Worm (Caenorhabditis elegans): Measurements from ENCODE around the gene srab-13.

The srab-13 gene

ce11 chrV:2054254-2054653 lies 26.6 kb upstream of the srab-13 start:
- TF ChIP-seq nhr-20 (tag; optimal IDR thresholded peaks at IDR 0.05), result peak; percentile 20
- peak in 1 of 2 experiments; percentile 0 for TF ChIP-seq efl-1 (optimal IDR thresholded peaks at IDR 0.05)
- no peak for TF ChIP-seq efl-1 (GFP tag; optimal IDR thresholded peaks at IDR 0.05 in 1 of 2)
- TF ChIP-seq nhr-28 (tag; optimal IDR thresholded peaks at IDR 0.05), result no peak
- peak; percentile 55 for TF ChIP-seq blmp-1 (tag; optimal IDR thresholded peaks at IDR 0.05)

ce11 chrV:2053509-2053908 lies 25.8 kb upstream of the srab-13 start, which contains the start of gene comt-5:
Gene comt-5, minus strand, starts transcription at chrV:2053609.
- TF ChIP-seq nhr-71 (tag; optimal IDR thresholded peaks at IDR 0.05), result no peak
- TF ChIP-seq unc-62 (GFP tag; optimal IDR thresholded peaks at IDR 0.05), result no peak
- no peak for TF ChIP-seq nhr-19 (GFP tag; conservative IDR thresholded peaks at IDR 0.05)
- no peak for TF ChIP-seq fkh-10 (GFP tag; optimal IDR thresholded peaks at IDR 0.05)
- no peak for TF ChIP-seq tbx-2 (tag; optimal IDR thresholded peaks at IDR 0.05)
- TF ChIP-seq sptf-1 (tag; optimal IDR thresholded peaks at IDR 0.05), result no peak
- TF ChIP-seq ceh-90 (tag; optimal IDR thresholded peaks at IDR 0.05), result no peak
- no peak for TF ChIP-seq nhr-20 (tag; optimal IDR thresholded peaks at IDR 0.05)
- TF ChIP-seq nhr-47 (tag; optimal IDR thresholded peaks at IDR 0.05), result no peak
- no peak for TF ChIP-seq ztf-11 (tag; optimal IDR thresholded peaks at IDR 0.05)

ce11 chrV:2051507-2051906 lies 23.8 kb upstream of the srab-13 start, which contains the start of gene Y40B10A.11:
Gene Y40B10A.11, minus strand, starts transcription at chrV:2051607.
- TF ChIP-seq nhr-12 (tag; optimal IDR thresholded peaks at IDR 0.05) (no peak), blmp-1 (tag; optimal IDR thresholded peaks at IDR 0.05) (peak; percentile 7)

ce11 chrV:2050790-2051189 lies 23.1 kb upstream of the srab-13 start:
- TF ChIP-seq nhr-76 (tag; optimal IDR thresholded peaks at IDR 0.05) (no peak), pag-3 (tag; optimal IDR thresholded peaks at IDR 0.05; ENCODE audit: borderline replicate concordance, insufficient read depth) (no peak), lir-3 (tag; optimal IDR thresholded peaks at IDR 0.05; ENCODE audit: poor library complexity) (no peak), snpc-4 (tag; optimal IDR thresholded peaks at IDR 0.05) (no peak), ceh-8 (GFP tag; optimal IDR thresholded peaks at IDR 0.05) (peak; percentile 78), ztf-11 (tag; optimal IDR thresholded peaks at IDR 0.05) (no peak)

ce11 chrV:2050136-2050535 lies 22.4 kb upstream of the srab-13 start, which contains the start of gene comt-4:
Gene comt-4, minus strand, starts transcription at chrV:2050185.
- TF ChIP-seq lsy-2 (tag; optimal IDR thresholded peaks at IDR 0.05), result no peak
- no peak for TF ChIP-seq fkh-8 (tag; optimal IDR thresholded peaks at IDR 0.05)
- peak; percentile 28 for TF ChIP-seq nhr-20 (tag; optimal IDR thresholded peaks at IDR 0.05)
- no peak for TF ChIP-seq xbp-1 (tag; optimal IDR thresholded peaks at IDR 0.05)
- TF ChIP-seq lin-39 (tag; optimal IDR thresholded peaks at IDR 0.05), result no peak
- no peak for TF ChIP-seq vab-15 (tag; optimal IDR thresholded peaks at IDR 0.05)
- no peak for TF ChIP-seq nhr-77 (tag; optimal IDR thresholded peaks at IDR 0.05)
- no peak for TF ChIP-seq ztf-4 (tag; optimal IDR thresholded peaks at IDR 0.05)
- TF ChIP-seq nhr-90 (tag; optimal IDR thresholded peaks at IDR 0.05; ENCODE audit: poor library complexity), result no peak
- no peak for TF ChIP-seq ceh-82 (tag; optimal IDR thresholded peaks at IDR 0.05)
- peak in 3 of 6 experiments; percentile 2 to 45 (median 33) for TF ChIP-seq elt-3 (tag; optimal IDR thresholded peaks at IDR 0.05)

ce11 chrV:2045956-2046355 lies 18.3 kb upstream of the srab-13 start, which contains the start of gene Y40B10A.5:
Gene Y40B10A.5, minus strand, starts transcription at chrV:2046056.
- peak; percentile 26 for TF ChIP-seq nhr-47 (tag; optimal IDR thresholded peaks at IDR 0.05)
- no peak for TF ChIP-seq nhr-237 (tag; optimal IDR thresholded peaks at IDR 0.05)
- TF ChIP-seq lin-15B (tag; optimal IDR thresholded peaks at IDR 0.05), result no peak
- peak; percentile 6 for TF ChIP-seq ceh-8 (GFP tag; optimal IDR thresholded peaks at IDR 0.05)
- peak; percentile 27 for TF ChIP-seq fkh-8 (tag; optimal IDR thresholded peaks at IDR 0.05)
